Worm (Caenorhabditis elegans): Measurements from ENCODE around the gene pho-8.

pho-8 gene

ce11 chrV:11815566-11815965 is 17.9 kb upstream of the pho-8 start:
- TF ChIP-seq mcd-1 (GFP tag; IDR thresholded peaks at IDR 0.05) (no peak), egrh-3 (GFP tag; IDR thresholded peaks at IDR 0.05) (peak; percentile 22; the same call in 1 of the 2 replicates), fkh-3 (tag; optimal IDR thresholded peaks at IDR 0.05) (no peak), nfyb-1 (GFP tag; IDR thresholded peaks at IDR 0.05) (no peak), madf-8 (GFP tag; conservative IDR thresholded peaks at IDR 0.05) (peak; percentile 62), C06A6.2 (GFP tag; conservative IDR thresholded peaks at IDR 0.05) (no peak), sea-2 (GFP tag; IDR thresholded peaks at IDR 0.05) (no peak), ceh-91 (GFP tag; IDR thresholded peaks at IDR 0.05) (peak; percentile 39; the same call in 1 of the 2 replicates), efl-1 (GFP tag; optimal IDR thresholded peaks at IDR 0.05) (peak; percentile 21), madf-6 (GFP tag; IDR thresholded peaks at IDR 0.05) (peak; percentile 82)

- TF ChIP-seq madf-10 (tag; optimal IDR thresholded peaks at IDR 0.05) (no peak), T07F8.4 (tag; optimal IDR thresholded peaks at IDR 0.05) (no peak), B0336.3 (GFP tag; IDR thresholded peaks at IDR 0.05) (no peak), madf-8 (GFP tag; conservative IDR thresholded peaks at IDR 0.05) (no peak), madf-6 (GFP tag; IDR thresholded peaks at IDR 0.05) (peak; percentile 59), nfyb-1 (GFP tag; IDR thresholded peaks at IDR 0.05) (peak; percentile 83), B0035.1 (tag; optimal IDR thresholded peaks at IDR 0.05) (no peak), let-607 (tag; optimal IDR thresholded peaks at IDR 0.05) (no peak), lin-26 (GFP tag; IDR thresholded peaks at IDR 0.05) (peak; percentile 69; the same call in 1 of the 2 replicates), ekl-4 (GFP tag; IDR thresholded peaks at IDR 0.05) (peak; percentile 29; the same call in 1 of the 2 replicates), bed-2 (GFP tag; IDR thresholded peaks at IDR 0.05) (no peak), K11D2.4 (GFP tag; IDR thresholded peaks at IDR 0.05) (0 out of 2 replicates have a peak, but pooled peaks have one; percentile 51), dox-1 (GFP tag; IDR thresholded peaks at IDR 0.05) (peak; percentile 31; the same call in 1 of the 2 replicates), Y56A3A.18 (GFP tag; IDR thresholded peaks at IDR 0.05) (peak; percentile 91), mxl-1 (tag; optimal IDR thresholded peaks at IDR 0.05) (no peak), xnd-1 (tag; optimal IDR thresholded peaks at IDR 0.05) (no peak), Y53F4B.3 (GFP tag; IDR thresholded peaks at IDR 0.05) (no peak), nhr-90 (tag; optimal IDR thresholded peaks at IDR 0.05) (no peak), ceh-58 (GFP tag; IDR thresholded peaks at IDR 0.05) (0 out of 2 replicates have a peak, but pooled peaks have one; percentile 64), tlf-1 (GFP tag; optimal IDR thresholded peaks at IDR 0.05) (peak; percentile 55), Y53G8AR.9 (GFP tag; conservative IDR thresholded peaks at IDR 0.05) (peak; percentile 91), let-526 (GFP tag; IDR thresholded peaks at IDR 0.05) (no peak), egl-44 (GFP tag; IDR thresholded peaks at IDR 0.05) (peak; percentile 78), pbrm-1 (GFP tag; IDR thresholded peaks at IDR 0.05) (peak; percentile 66; the same call in 1 of the 2 replicates), snpc-1.1 (tag; optimal IDR thresholded peaks at IDR 0.05; ENCODE audit: insufficient read depth) (no peak), nhr-179 (tag; optimal IDR thresholded peaks at IDR 0.05) (no peak), nfya-2 (GFP tag; IDR thresholded peaks at IDR 0.05) (no peak), cebp-1 (GFP tag; IDR thresholded peaks at IDR 0.05) (peak; percentile 43; the same call in 1 of the 2 replicates), cebp-1 (tag; optimal IDR thresholded peaks at IDR 0.05) (peak; percentile 30), hmg-1.2 (GFP tag; IDR thresholded peaks at IDR 0.05) (peak; percentile 15; the same call in 1 of the 2 replicates), C06A6.2 (GFP tag; conservative IDR thresholded peaks at IDR 0.05) (peak; percentile 16; the same call in 1 of the 2 replicates), him-1 (tag; optimal IDR thresholded peaks at IDR 0.05) (no peak), hsf-1 (GFP tag; IDR thresholded peaks at IDR 0.05) (no peak), repo-1 (tag; optimal IDR thresholded peaks at IDR 0.05) (peak; percentile 82), lsl-1 (GFP tag; optimal IDR thresholded peaks at IDR 0.05) (no peak), ccch-3 (GFP tag; optimal IDR thresholded peaks at IDR 0.05) (no peak)
Observed at ce11 chrV:11817263-11817726, 16.1 kb upstream of the pho-8 start.
